Worm (Caenorhabditis elegans) whole organism, L2 larva: ENCODE measurements around the gene cyn-10.

Experiments used
- F13H6.1 ChIP-seq: sonication (generic microtip); optimal IDR thresholded peaks from 2 replicates; lab custom pipeline; 2016; ENCODE audit warnings: missing genetic modification characterization, missing compliant biosample characterization
- R02D3.7 ChIP-seq: fragments of 150-350 bp; optimal IDR thresholded peaks from 2 replicates; lab custom pipeline; 2014; ENCODE audit warnings: missing biosample characterization, missing genetic modification characterization
- ZK546.5 ChIP-seq: sonication (generic microtip); optimal IDR thresholded peaks from 2 replicates; lab custom pipeline; 2017; ENCODE audit warnings: missing biosample characterization, missing genetic modification characterization
- alr-1 ChIP-seq: fragments of 150-350 bp; optimal IDR thresholded peaks from 2 replicates; lab custom pipeline; 2014; ENCODE audit warnings: missing biosample characterization, missing genetic modification characterization
- aly-2 ChIP-seq: fragments of 150-350 bp; optimal IDR thresholded peaks from 2 replicates; lab custom pipeline; 2014; ENCODE audit warnings: missing biosample characterization, missing genetic modification characterization
- ceh-16 ChIP-seq: fragments of 150-350 bp; optimal IDR thresholded peaks from 2 replicates; lab custom pipeline; 2014; ENCODE audit warnings: missing biosample characterization, missing genetic modification characterization
- ceh-82 ChIP-seq: fragments of 150-350 bp; optimal IDR thresholded peaks from 2 replicates; lab custom pipeline; 2014; ENCODE audit warnings: missing biosample characterization, missing genetic modification characterization
- crh-2 ChIP-seq: sonication (generic microtip); optimal IDR thresholded peaks from 2 replicates; lab custom pipeline; 2017; ENCODE audit warnings: missing biosample characterization, missing genetic modification characterization
- egl-27 ChIP-seq: sonication (generic microtip); optimal IDR thresholded peaks from 3 replicates; lab custom pipeline; 2017; ENCODE audit warnings: missing biosample characterization, missing genetic modification reagents, missing genetic modification characterization
- elt-1 ChIP-seq: fragments of 150-350 bp; optimal IDR thresholded peaks from 2 replicates; lab custom pipeline; 2014; ENCODE audit warnings: missing biosample characterization, missing genetic modification characterization
- elt-3 ChIP-seq: sonication (generic microtip); optimal IDR thresholded peaks from 2 replicates; lab custom pipeline; 2017; ENCODE audit warnings: missing biosample characterization, missing genetic modification characterization
- fos-1 ChIP-seq: fragments of 150-350 bp; optimal IDR thresholded peaks from 2 replicates; lab custom pipeline; 2014; ENCODE audit warnings: missing biosample characterization, missing genetic modification characterization
- gmeb-1 ChIP-seq: fragments of 150-350 bp; optimal IDR thresholded peaks from 2 replicates; lab custom pipeline; 2014; ENCODE audit warnings: missing biosample characterization, missing genetic modification characterization
- lin-11 ChIP-seq: fragments of 150-350 bp; sonication (generic microtip); optimal IDR thresholded peaks from 2 replicates; lab custom pipeline; 2014; ENCODE audit warnings: missing biosample characterization, missing genetic modification characterization, inconsistent platforms, mixed read lengths
- lin-39 ChIP-seq: fragments of 150-350 bp; optimal IDR thresholded peaks from 2 replicates; lab custom pipeline; 2014; ENCODE audit warnings: missing biosample characterization, missing genetic modification reagents, missing genetic modification characterization
- mbf-1 ChIP-seq: sonication (generic microtip); optimal IDR thresholded peaks from 2 replicates; lab custom pipeline; 2017; ENCODE audit warnings: missing biosample characterization, missing genetic modification characterization
- mdl-1 ChIP-seq, 2 experiments: fragments of 150-350 bp in 1 of 2; sonication (generic microtip) in 1 of 2; optimal IDR thresholded peaks; 2 replicates each; lab custom pipeline; 2017; ENCODE audit warnings: missing biosample characterization in 2 of 2, missing genetic modification characterization in 2 of 2
- nhr-11 ChIP-seq: fragments of 150-350 bp; optimal IDR thresholded peaks from 2 replicates; lab custom pipeline; 2014; ENCODE audit warnings: missing biosample characterization, missing genetic modification characterization
- nhr-12 ChIP-seq: fragments of 150-350 bp; optimal IDR thresholded peaks from 2 replicates; lab custom pipeline; 2014; ENCODE audit warnings: missing biosample characterization, missing genetic modification characterization
- nhr-129 ChIP-seq: fragments of 150-350 bp; optimal IDR thresholded peaks from 2 replicates; lab custom pipeline; 2014; ENCODE audit warnings: missing biosample characterization, missing genetic modification characterization
- nhr-21 ChIP-seq: fragments of 150-350 bp; optimal IDR thresholded peaks from 2 replicates; lab custom pipeline; 2014; ENCODE audit warnings: missing biosample characterization, missing genetic modification characterization
- nhr-6 ChIP-seq: fragments of 150-350 bp; optimal IDR thresholded peaks from 2 replicates; lab custom pipeline; 2014; ENCODE audit warnings: missing biosample characterization, missing genetic modification characterization
- peb-1 ChIP-seq: fragments of 150-350 bp; optimal IDR thresholded peaks from 2 replicates; lab custom pipeline; 2014; ENCODE audit warnings: missing biosample characterization, missing genetic modification characterization
- sem-4 ChIP-seq: fragments of 150-350 bp; optimal IDR thresholded peaks from 2 replicates; lab custom pipeline; 2014; ENCODE audit warnings: missing biosample characterization, missing genetic modification reagents, missing genetic modification characterization
- skn-1 ChIP-seq: sonication (generic microtip); optimal IDR thresholded peaks from 2 replicates; lab custom pipeline; 2017; ENCODE audit warnings: missing biosample characterization, missing genetic modification characterization
- sma-3 ChIP-seq: sonication (generic microtip); optimal IDR thresholded peaks from 2 replicates; lab custom pipeline; 2016; ENCODE audit warnings: missing genetic modification reagents, missing genetic modification characterization, missing compliant biosample characterization
- sma-9 ChIP-seq, 2 experiments: fragments of 150-350 bp in 1 of 2; sonication (generic microtip) in 1 of 2; optimal IDR thresholded peaks; 2 replicates each; lab custom pipeline; 2014 to 2016; ENCODE audit warnings: missing genetic modification characterization in 2 of 2, mild to moderate bottlenecking in 1 of 2, missing biosample characterization in 1 of 2, missing compliant biosample characterization in 1 of 2, missing genetic modification reagents in 1 of 2, moderate library complexity in 1 of 2
- unc-55 ChIP-seq: fragments of 150-350 bp; sonication (generic microtip); optimal IDR thresholded peaks from 3 replicates; lab custom pipeline; 2014; ENCODE audit warnings: missing biosample characterization, missing genetic modification reagents, missing genetic modification characterization
- zag-1 ChIP-seq: fragments of 150-350 bp; optimal IDR thresholded peaks from 2 replicates; lab custom pipeline; 2014; ENCODE audit warnings: missing biosample characterization, missing genetic modification characterization
- ztf-11 ChIP-seq: sonication (generic microtip); optimal IDR thresholded peaks from 2 replicates; lab custom pipeline; 2017; ENCODE audit warnings: missing biosample characterization, missing genetic modification characterization
- ztf-4 ChIP-seq: fragments of 150-350 bp; optimal IDR thresholded peaks from 2 replicates; lab custom pipeline; 2014; ENCODE audit warnings: missing biosample characterization, missing genetic modification characterization

Gene cyn-10

DNA sequence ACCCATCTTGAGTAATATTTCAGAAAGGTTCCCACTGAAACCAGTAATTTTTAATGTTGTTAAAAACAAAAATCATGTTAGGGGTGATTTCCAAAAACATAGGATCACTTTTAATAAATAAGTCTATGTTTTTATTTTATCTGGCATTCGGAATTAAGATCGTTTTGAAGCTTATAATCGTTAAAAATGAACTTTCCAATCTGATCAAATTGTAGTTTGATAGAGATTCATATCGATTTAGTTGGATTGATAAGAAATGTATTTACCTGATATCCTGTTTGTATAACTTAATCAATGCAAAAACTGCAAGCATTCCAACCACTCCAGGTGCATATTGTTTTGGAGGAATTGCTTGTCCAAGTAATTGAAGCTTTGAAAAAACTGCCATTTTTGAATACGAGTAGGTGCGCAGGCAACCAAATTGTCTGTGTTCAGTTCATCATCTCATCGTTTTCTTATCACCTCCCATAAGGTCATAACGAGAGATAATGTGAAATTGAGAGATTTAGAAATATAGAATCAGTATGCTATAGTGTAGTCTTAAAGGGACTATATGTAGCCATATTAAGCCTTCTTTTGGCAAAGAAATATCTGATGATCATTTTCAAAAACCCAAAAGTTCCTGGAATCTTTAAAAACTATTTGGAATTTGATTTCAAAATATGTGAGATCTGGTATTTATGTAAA, 25.7 kb downstream of the cyn-10 start, which contains the start of gene pmp-2:
TSS of gene pmp-2 (minus strand) at position 487 of the 687 bp plus-strand sequence.
- TF ChIP-seq nhr-6 (tag; lab: Kevin White, UChicago) (no peak), lin-39 (tag; lab: Kevin White, UChicago) (no peak), ZK546.5 (tag; lab: Kevin White, UChicago) (no peak), fos-1 (tag; lab: Kevin White, UChicago) (peak; percentile 33), nhr-21 (tag; lab: Kevin White, UChicago) (no peak), aly-2 (tag; lab: Kevin White, UChicago) (no peak), sem-4 (tag; lab: Kevin White, UChicago) (no peak), elt-1 (no peak), mdl-1 (tag; optimal IDR thresholded peaks at IDR 0.05; lab: Kevin White, UChicago) (no peak), ztf-11 (tag; lab: Kevin White, UChicago) (no peak), zag-1 (tag; lab: Kevin White, UChicago) (no peak), nhr-129 (peak; percentile 5)

- TF ChIP-seq nhr-21 (tag; lab: Kevin White, UChicago) (no peak), fos-1 (tag; lab: Kevin White, UChicago) (peak; percentile 24)
Observed at ce11 chrII:6884568-6884967, 28.6 kb downstream of the cyn-10 start.

- no peak for TF ChIP-seq sem-4 (tag; lab: Kevin White, UChicago)
- TF ChIP-seq fos-1 (tag; lab: Kevin White, UChicago): peak; percentile 77
- TF ChIP-seq elt-1: no peak
- TF ChIP-seq sma-9 (GFP tag; optimal IDR thresholded peaks at IDR 0.05; lab: Kevin White, UChicago): no peak
- TF ChIP-seq sma-9 (tag; optimal IDR thresholded peaks at IDR 0.05; lab: Kevin White, UChicago): no peak
- TF ChIP-seq, all 48 proteins: peak for 1
Observed at ce11 chrII:6883716-6884115, 29.4 kb downstream of the cyn-10 start, which contains the start of gene pmp-1. Gene pmp-1, minus strand, starts transcription at chrII:6883754.

DNA sequence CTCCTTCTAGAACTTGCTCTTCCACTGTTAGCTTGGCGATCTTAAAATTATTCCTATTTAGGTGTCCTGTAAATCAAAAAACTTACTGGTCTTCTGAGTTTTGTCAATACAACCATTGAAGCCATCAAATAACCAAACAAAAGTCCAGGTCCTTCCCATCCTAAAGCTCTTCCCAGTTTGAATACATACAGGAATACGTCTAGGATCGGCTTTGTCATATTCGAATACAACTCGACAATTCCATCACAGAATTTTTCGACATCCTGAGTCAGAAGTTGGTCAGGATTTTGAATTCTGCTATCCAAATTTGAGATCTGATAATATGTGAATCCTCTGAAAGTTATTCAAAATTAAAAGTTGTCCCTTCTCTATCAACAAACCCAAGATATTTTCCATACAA, 30.8 kb downstream of the cyn-10 start:
- TF ChIP-seq gmeb-1 (tag; lab: Kevin White, UChicago) (no peak), alr-1 (tag; lab: Kevin White, UChicago) (no peak), nhr-21 (tag; lab: Kevin White, UChicago) (no peak), lin-39 (tag; lab: Kevin White, UChicago) (no peak), elt-1 (no peak), peb-1 (tag; lab: Kevin White, UChicago) (no peak), nhr-12 (tag; lab: Kevin White, UChicago) (no peak), ceh-16 (tag; lab: Kevin White, UChicago) (no peak), R02D3.7 (no peak), nhr-6 (tag; lab: Kevin White, UChicago) (no peak), fos-1 (tag; lab: Kevin White, UChicago) (no peak), F13H6.1 (tag; lab: Kevin White, UChicago) (no peak)

DNA sequence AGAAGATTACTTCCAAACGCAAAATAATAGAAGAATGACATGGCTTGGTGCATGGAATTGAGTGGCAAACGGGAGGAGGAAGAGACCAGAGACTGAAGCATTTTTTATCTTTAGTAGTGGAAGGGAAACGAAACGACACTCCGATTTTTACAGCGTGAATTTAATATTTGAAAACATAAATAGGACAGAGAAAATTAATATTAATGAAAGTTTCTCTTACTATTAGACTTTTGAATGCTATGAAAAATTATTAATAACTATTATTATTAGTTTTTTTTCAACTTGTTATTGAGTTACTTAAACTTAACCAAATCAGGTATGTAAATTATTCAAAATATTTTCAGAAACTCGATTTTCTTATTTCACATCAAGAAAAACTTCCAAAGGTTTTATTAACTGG, 33.1 kb downstream of the cyn-10 start, which contains the start of gene C44B7.7:
TSS of gene C44B7.7 (minus strand) at position 101 of the 400 bp plus-strand sequence.
- TF ChIP-seq F13H6.1 (tag; lab: Kevin White, UChicago) (no peak), nhr-11 (no peak), lin-11 (no peak), mbf-1 (tag; lab: Kevin White, UChicago) (no peak), crh-2 (no peak), sma-3 (GFP tag; lab: Kevin White, UChicago) (no peak), fos-1 (tag; lab: Kevin White, UChicago) (no peak), nhr-6 (tag; lab: Kevin White, UChicago) (no peak), egl-27 (tag; lab: Kevin White, UChicago) (no peak), unc-55 (GFP tag; lab: Kevin White, UChicago) (no peak), elt-3 (tag; lab: Kevin White, UChicago) (no peak), skn-1 (tag; lab: Kevin White, UChicago) (no peak), gmeb-1 (tag; lab: Kevin White, UChicago) (no peak), ZK546.5 (tag; lab: Kevin White, UChicago) (no peak), ztf-4 (tag; lab: Kevin White, UChicago) (no peak), ceh-82 (tag; lab: Kevin White, UChicago) (no peak)
